Worm (Caenorhabditis elegans) whole organism, L4 larva: ENCODE data around the gene F10A3.12.

Source experiments
- F26F4.8 ChIP-seq: fragments of 200-800 bp; sonication (Bioruptor generic); conservative IDR thresholded peaks from 2 replicates; pipeline ENCODE4 v1.3.6; 2022; ENCODE audit warnings: missing genetic modification characterization, missing compliant biosample characterization
- F44E2.7 ChIP-seq: fragments of 200-800 bp; sonication (Bioruptor generic); IDR thresholded peaks from 2 replicates; pipeline ENCODE4 v2.1.2; 2022; ENCODE audit warnings: missing genetic modification characterization, missing compliant biosample characterization
- F49E8.2 ChIP-seq: sonication (generic microtip); optimal IDR thresholded peaks from 2 replicates; lab custom pipeline; 2016; ENCODE audit warnings: missing compliant biosample characterization, mild to moderate bottlenecking, missing genetic modification characterization, borderline replicate concordance
- Y105C5A.15 ChIP-seq: fragments of 200-800 bp; sonication (Bioruptor generic); IDR thresholded peaks from 2 replicates; pipeline ENCODE4 v1.3.6; 2022; ENCODE audit warnings: missing genetic modification characterization, missing compliant biosample characterization
- aha-1 ChIP-seq: fragments of 150-350 bp; peaks from one replicate; lab custom pipeline; 2014; ENCODE audit warnings: missing biosample characterization, missing genetic modification characterization
- ama-1 ChIP-seq: fragments of 150-350 bp; optimal IDR thresholded peaks from 2 replicates; lab custom pipeline; 2014; ENCODE audit warnings: inconsistent platforms, mixed read lengths
- attf-4 ChIP-seq: sonication (generic microtip); optimal IDR thresholded peaks from 3 replicates; lab custom pipeline; 2017; ENCODE audit warnings: missing biosample characterization, missing genetic modification characterization
- dmd-6 ChIP-seq: fragments of 200-800 bp; sonication (Bioruptor generic); IDR thresholded peaks from 2 replicates; pipeline ENCODE4 v1.3.6; 2022; ENCODE audit warnings: missing genetic modification reagents, missing genetic modification characterization, missing compliant biosample characterization
- hlh-11 ChIP-seq: fragments of 200-800 bp; sonication (Bioruptor generic); optimal IDR thresholded peaks from 2 replicates; lab custom pipeline; 2018; ENCODE audit warnings: mild to moderate bottlenecking, missing genetic modification characterization, missing compliant biosample characterization
- hlh-30 ChIP-seq: sonication (generic microtip); optimal IDR thresholded peaks from 2 replicates; lab custom pipeline; 2017; ENCODE audit warnings: antibody characterized with exemption, mild to moderate bottlenecking, missing genetic modification characterization, missing compliant biosample characterization; ENCODE audit not compliant: insufficient read depth
- lin-15B ChIP-seq: fragments of 150-350 bp; sonication (generic microtip); optimal IDR thresholded peaks from 3 replicates; lab custom pipeline; 2014; ENCODE audit warnings: missing biosample characterization, missing genetic modification characterization
- mdl-1 ChIP-seq, 2 experiments: fragments of 150-350 bp in 1 of 2; sonication (generic microtip) in 1 of 2; optimal IDR thresholded peaks; 2 replicates each; lab custom pipeline; 2014 to 2017; ENCODE audit warnings: missing biosample characterization in 2 of 2, missing genetic modification characterization in 2 of 2
- nhr-102 ChIP-seq: sonication (generic microtip); optimal IDR thresholded peaks from 2 replicates; lab custom pipeline; 2016; ENCODE audit warnings: mild to moderate bottlenecking, missing genetic modification characterization, moderate library complexity, missing compliant biosample characterization
- nhr-28 ChIP-seq: fragments of 150-350 bp; optimal IDR thresholded peaks from 2 replicates; lab custom pipeline; 2014; ENCODE audit warnings: missing biosample characterization, missing genetic modification characterization
- nhr-41 ChIP-seq: fragments of 200-800 bp; sonication (Bioruptor generic); IDR thresholded peaks from 2 replicates; pipeline ENCODE4 v1.3.6; 2022; ENCODE audit warnings: missing genetic modification reagents, missing genetic modification characterization, missing compliant biosample characterization
- nhr-48 ChIP-seq: sonication (generic microtip); optimal IDR thresholded peaks from 2 replicates; lab custom pipeline; 2016; ENCODE audit warnings: mild to moderate bottlenecking, missing genetic modification characterization, missing compliant biosample characterization
- pqm-1 ChIP-seq: sonication (generic microtip); optimal IDR thresholded peaks from 2 replicates; lab custom pipeline; 2017; ENCODE audit warnings: missing biosample characterization, missing genetic modification characterization
- skn-1 ChIP-seq: fragments of 150-350 bp; optimal IDR thresholded peaks from 2 replicates; lab custom pipeline; 2014; ENCODE audit warnings: missing biosample characterization, missing genetic modification characterization
- tra-1 ChIP-seq: fragments of 200-800 bp; sonication (Bioruptor generic); IDR thresholded peaks from 2 replicates; pipeline ENCODE4 v1.3.6; 2022; ENCODE audit warnings: missing genetic modification reagents, missing genetic modification characterization, missing compliant biosample characterization
- unc-62 ChIP-seq, 3 experiments: fragments of 150-350 bp in 1 of 3; sonication (generic microtip); optimal IDR thresholded peaks in 2 of 3; peaks in 1 of 3; 1 replicate in 1 of 3; 2 replicates in 2 of 3; lab custom pipeline; 2014 to 2017; ENCODE audit warnings: missing biosample characterization in 3 of 3, missing genetic modification characterization in 3 of 3, missing genetic modification reagents in 3 of 3, missing genotype in 1 of 3
- zip-11 ChIP-seq: fragments of 200-800 bp; sonication (Bioruptor generic); IDR thresholded peaks from 2 replicates; pipeline ENCODE4 v1.3.6; 2022; ENCODE audit warnings: missing genetic modification characterization, missing compliant biosample characterization

F10A3.12 gene

DNA sequence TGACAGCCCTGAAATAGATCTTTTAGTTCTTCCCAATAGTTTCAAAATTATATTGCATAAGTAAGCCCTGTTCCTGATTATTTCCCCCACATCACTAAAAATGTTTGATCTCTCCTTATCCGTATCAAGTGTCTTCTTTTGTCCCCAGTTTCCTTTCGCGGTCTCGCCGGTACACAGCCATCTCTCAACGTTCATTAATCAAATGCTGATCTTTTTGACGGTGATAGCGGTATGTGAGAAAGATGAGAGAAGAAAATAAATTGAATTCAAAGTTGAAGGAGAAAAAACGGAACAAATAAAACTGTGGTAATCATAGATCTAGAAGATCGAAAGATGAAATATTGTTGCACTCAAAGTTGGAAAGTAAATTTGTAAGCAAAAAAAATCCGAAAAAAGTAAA, 47.9 kb downstream of the F10A3.12 start:
- TF ChIP-seq nhr-28 (tag; lab: Kevin White, UChicago) (peak; percentile 9), aha-1 (tag; lab: Kevin White, UChicago) (peak; percentile 8), nhr-41 (no peak), unc-62 (GFP tag; optimal IDR thresholded peaks at IDR 0.05 in 1 of 2; lab: Kevin White, UChicago) (peak in 1 of 2 experiments; percentile 60), unc-62 (tag; optimal IDR thresholded peaks at IDR 0.05; lab: Kevin White, UChicago) (no peak)
- TF ChIP-seq, all 104 proteins: peak for 3

DNA sequence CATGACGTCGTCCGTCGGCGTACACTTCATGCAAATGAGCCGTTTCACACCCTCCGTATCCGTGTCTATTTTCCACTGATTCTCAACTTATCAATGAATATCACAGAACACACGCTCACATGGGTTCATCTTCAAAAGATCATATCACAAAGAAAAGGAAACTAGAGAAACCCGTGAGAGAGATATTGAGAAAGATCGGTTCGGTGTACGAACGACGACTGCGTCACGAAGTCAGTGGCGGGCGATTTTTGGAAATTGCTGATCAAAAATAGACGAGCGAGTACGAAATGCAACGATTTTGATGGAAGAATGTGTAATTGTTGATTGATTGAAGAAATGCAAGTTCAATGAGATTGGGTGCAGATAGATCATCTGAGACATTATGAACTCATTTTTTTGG, 49.5 kb downstream of the F10A3.12 start:
- TF ChIP-seq dmd-6 (GFP tag; lab: Robert Waterston, UW) (peak; percentile 90), ama-1 (lab: Kevin White, UChicago) (no peak), mdl-1 (tag; optimal IDR thresholded peaks at IDR 0.05; lab: Kevin White, UChicago) (peak in 1 of 2 experiments; percentile 63), tra-1 (0 out of 2 replicates have a peak, but pooled peaks have one; percentile 29), unc-62 (GFP tag; optimal IDR thresholded peaks at IDR 0.05 in 1 of 2; lab: Kevin White, UChicago) (peak in 1 of 2 experiments; percentile 82), unc-62 (tag; optimal IDR thresholded peaks at IDR 0.05; lab: Kevin White, UChicago) (no peak), hlh-30 (tag; lab: Kevin White, UChicago) (peak; percentile 41), pqm-1 (no peak), nhr-102 (tag; lab: Kevin White, UChicago) (no peak), nhr-28 (tag; lab: Kevin White, UChicago) (peak; percentile 70), lin-15B (tag; lab: Kevin White, UChicago) (no peak), attf-4 (tag; lab: Kevin White, UChicago) (no peak), hlh-11 (tag; lab: Kevin White, UChicago) (peak; percentile 65), nhr-48 (tag; lab: Kevin White, UChicago) (peak; percentile 89)

DNA sequence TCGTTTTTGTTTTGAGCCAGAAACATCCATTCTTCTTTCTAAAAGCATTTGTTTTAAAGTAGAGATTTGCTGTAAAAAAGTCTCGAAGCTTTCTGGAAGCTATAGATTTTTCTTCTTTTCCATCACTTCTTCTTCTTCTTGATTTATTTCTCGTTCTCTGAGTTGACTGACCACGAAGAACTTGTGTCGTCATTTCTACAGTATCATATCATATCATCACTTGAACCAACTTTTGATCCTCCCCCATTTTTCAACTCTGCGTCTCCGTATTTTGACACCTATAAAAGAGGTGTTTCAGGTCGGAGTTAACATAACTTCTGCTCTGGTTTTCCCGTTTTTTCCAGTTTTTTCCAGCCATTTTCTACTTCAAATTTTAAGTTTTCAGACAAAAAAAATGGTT, 50.7 kb downstream of the F10A3.12 start, which contains the start of gene F11A5.9:
TSS of gene F11A5.9 (plus strand) at position 386 of the 400 bp plus-strand sequence.
- no peak for TF ChIP-seq F49E8.2 (tag; lab: Kevin White, UChicago)
- no peak for TF ChIP-seq zip-11 (GFP tag; lab: Robert Waterston, UW)
- TF ChIP-seq mdl-1 (tag; optimal IDR thresholded peaks at IDR 0.05; lab: Kevin White, UChicago), result peak in 1 of 2 experiments; percentile 5
- no peak for TF ChIP-seq skn-1 (tag; lab: Kevin White, UChicago)
- TF ChIP-seq Y105C5A.15 (GFP tag; lab: Robert Waterston, UW), result no peak
- no peak for TF ChIP-seq F26F4.8
- TF ChIP-seq F44E2.7, result no peak
- peak in 1 of 2 experiments; percentile 69 for TF ChIP-seq unc-62 (GFP tag; optimal IDR thresholded peaks at IDR 0.05 in 1 of 2; lab: Kevin White, UChicago)
- TF ChIP-seq unc-62 (tag; optimal IDR thresholded peaks at IDR 0.05; lab: Kevin White, UChicago), result no peak
- TF ChIP-seq nhr-28 (tag; lab: Kevin White, UChicago), result peak; percentile 24
